Fruit fly (Drosophila melanogaster) whole organism, wandering third instar larva: ENCODE results near the gene Cypl.

Experiments used
- GATAd ChIP-seq: sonication (Bioruptor generic); optimal IDR thresholded peaks from 2 replicates; lab custom pipeline; 2016; ENCODE audit warnings: missing biosample characterization, missing genetic modification characterization
- HLH106 ChIP-seq: fragments of 200-800 bp; optimal IDR thresholded peaks from 3 replicates; lab custom pipeline; 2019; ENCODE audit warnings: missing biosample characterization, mild to moderate bottlenecking, missing genetic modification characterization, moderate library complexity
- OdsH ChIP-seq: fragments of 200-800 bp; sonication (Bioruptor generic); optimal IDR thresholded peaks from 2 replicates; lab custom pipeline; 2016; ENCODE audit warnings: missing biosample characterization, mild to moderate bottlenecking, missing genetic modification characterization
- dmrt93B ChIP-seq: fragments of 200-800 bp; sonication (Bioruptor generic); optimal IDR thresholded peaks from 2 replicates; lab custom pipeline; 2018; ENCODE audit warnings: missing biosample characterization, mild to moderate bottlenecking, missing genetic modification characterization
- h ChIP-seq: fragments of 200-800 bp; sonication (Bioruptor generic); optimal IDR thresholded peaks from 3 replicates; lab custom pipeline; 2016; ENCODE audit warnings: missing biosample characterization, mild to moderate bottlenecking, missing genetic modification characterization
- jim ChIP-seq: fragments of 175-275, 200-325 bp; sonication (Bioruptor generic); optimal IDR thresholded peaks from 2 replicates; lab custom pipeline; 2016; ENCODE audit warnings: missing biosample characterization, mild to moderate bottlenecking, missing genetic modification characterization
- pan ChIP-seq: fragments of >200 bp; optimal IDR thresholded peaks from 2 replicates; lab custom pipeline; 2017
- usp ChIP-seq: fragments of >200 bp; optimal IDR thresholded peaks from 2 replicates; lab custom pipeline; 2017; ENCODE audit warnings: missing biosample characterization, missing genetic modification characterization

dm6 chr3L:533807-534206 is 8.9 kb downstream of the Cypl start:
- no peak for TF ChIP-seq dmrt93B (GFP tag; lab: Kevin White, UChicago)
- TF ChIP-seq usp (GFP tag; lab: Kevin White, UChicago) = no peak
- TF ChIP-seq jim (GFP tag; lab: Kevin White, UChicago) = no peak
- no peak for TF ChIP-seq GATAd (GFP tag; lab: Kevin White, UChicago)
- TF ChIP-seq h (GFP tag; lab: Kevin White, UChicago) = peak; percentile 11
- no peak for TF ChIP-seq OdsH
- TF ChIP-seq HLH106 (tag; lab: Kevin White, UChicago) = no peak
- TF ChIP-seq pan (lab: Kevin White, UChicago) = no peak
